Worm (Caenorhabditis elegans): ENCODE results near the gene Y42A5A.3.

DNA sequence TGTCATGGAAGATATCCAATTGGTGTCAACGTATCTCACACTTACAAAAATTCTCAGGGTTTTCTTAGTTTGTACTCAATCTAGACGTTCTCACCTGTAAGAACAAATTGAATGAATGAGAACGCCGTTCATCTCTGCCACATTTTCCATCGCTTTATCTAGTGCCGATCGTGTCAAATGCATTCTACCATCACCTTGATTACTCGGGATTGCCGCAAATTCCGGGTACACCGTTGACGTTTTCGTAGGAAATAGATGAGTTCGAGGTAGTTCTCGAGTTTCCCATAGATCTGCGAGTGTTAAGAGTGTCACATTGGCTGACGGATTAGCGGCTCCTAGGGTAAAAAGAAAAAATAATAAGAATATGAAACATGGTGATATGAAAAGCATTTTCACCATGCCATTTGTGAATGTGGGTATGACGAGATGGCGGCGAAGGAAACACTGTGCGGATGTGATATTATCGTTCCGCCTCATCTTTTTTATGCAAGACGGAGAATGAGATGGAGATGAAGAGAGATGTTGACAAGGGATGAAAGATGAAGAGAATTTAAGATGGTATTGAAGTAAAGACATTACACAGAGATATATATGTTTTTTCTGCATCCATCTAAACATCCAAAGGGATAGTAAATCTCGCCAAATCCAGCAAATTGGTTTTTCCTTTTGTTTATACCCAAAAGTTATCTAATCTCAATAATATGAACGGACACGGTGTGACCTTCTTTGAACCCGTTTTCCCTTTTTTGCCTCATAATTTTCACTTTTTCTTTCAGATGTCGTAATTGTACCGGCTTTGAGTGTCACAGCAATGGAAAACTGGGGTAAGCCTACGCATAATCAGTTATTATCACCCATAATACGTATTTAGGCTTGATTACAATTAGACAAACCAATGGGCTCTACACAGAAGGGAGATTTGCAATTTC lies 2.3 kb downstream of the Y42A5A.3 start, which contains the start of gene lact-8:
- TF ChIP-seq Y79H2A.3 (GFP tag; conservative IDR thresholded peaks at IDR 0.05) (no peak), aptf-2 (GFP tag; conservative IDR thresholded peaks at IDR 0.05) (no peak), C17E4.6 (GFP tag; IDR thresholded peaks at IDR 0.05) (no peak), T26A5.8 (tag; optimal IDR thresholded peaks at IDR 0.05) (no peak), F33H1.4 (GFP tag; IDR thresholded peaks at IDR 0.05) (no peak), hmg-20 (GFP tag; IDR thresholded peaks at IDR 0.05) (no peak), hlh-12 (tag; optimal IDR thresholded peaks at IDR 0.05) (no peak)
